Worm (Caenorhabditis elegans) whole organism, mixed stage, embryonic: ENCODE results near the gene atf-2.

Source experiments
- M03D4.4 ChIP-seq: sonication (generic microtip); optimal IDR thresholded peaks from 2 replicates; lab custom pipeline; 2017; ENCODE audit warnings: mild to moderate bottlenecking, missing genetic modification characterization, missing compliant biosample characterization
- bed-3 ChIP-seq: fragments of 200-800 bp; sonication (Bioruptor generic); optimal IDR thresholded peaks from 3 replicates; lab custom pipeline; 2018; ENCODE audit warnings: mild to moderate bottlenecking, missing genetic modification characterization, moderate library complexity, missing compliant biosample characterization
- blmp-1 ChIP-seq: fragments of 150-350 bp; optimal IDR thresholded peaks from 2 replicates; lab custom pipeline; 2014; ENCODE audit warnings: missing biosample characterization, missing genetic modification characterization
- ceh-39 ChIP-seq: fragments of 150-350 bp; optimal IDR thresholded peaks from 2 replicates; lab custom pipeline; 2014; ENCODE audit warnings: missing biosample characterization, missing genetic modification characterization
- ceh-43 ChIP-seq: fragments of 200-800 bp; sonication (Bioruptor generic); optimal IDR thresholded peaks from 2 replicates; lab custom pipeline; 2018; ENCODE audit warnings: mild to moderate bottlenecking, missing genetic modification characterization, moderate library complexity, missing compliant biosample characterization
- ceh-83 ChIP-seq: fragments of 200-800 bp; sonication (Bioruptor generic); optimal IDR thresholded peaks from 2 replicates; lab custom pipeline; 2018; ENCODE audit warnings: mild to moderate bottlenecking, missing genetic modification characterization, missing compliant biosample characterization
- ces-1 ChIP-seq: fragments of 150-350 bp; optimal IDR thresholded peaks from 2 replicates; lab custom pipeline; 2014; ENCODE audit warnings: missing biosample characterization, missing genetic modification reagents, missing genetic modification characterization
- cnd-1 ChIP-seq: fragments of 200-800 bp; sonication (Bioruptor generic); optimal IDR thresholded peaks from 2 replicates; lab custom pipeline; 2018; ENCODE audit warnings: mild to moderate bottlenecking, missing genetic modification characterization, missing compliant biosample characterization
- drap-1 ChIP-seq: fragments of 200-800 bp; sonication (Bioruptor generic); optimal IDR thresholded peaks from 3 replicates; lab custom pipeline; 2018; ENCODE audit warnings: mild to moderate bottlenecking, missing genetic modification characterization, missing compliant biosample characterization
- elt-1 ChIP-seq: sonication (generic microtip); optimal IDR thresholded peaks from 2 replicates; lab custom pipeline; 2017; ENCODE audit warnings: missing genetic modification characterization, mild to moderate bottlenecking, missing compliant biosample characterization, antibody characterized with exemption, moderate library complexity, borderline replicate concordance; ENCODE audit not compliant: insufficient read depth
- elt-3 ChIP-seq: fragments of 150-350 bp; optimal IDR thresholded peaks from 2 replicates; lab custom pipeline; 2014; ENCODE audit warnings: missing biosample characterization, missing genetic modification characterization
- flh-1 ChIP-seq: fragments of 200-800 bp; sonication (Bioruptor generic); optimal IDR thresholded peaks from 2 replicates; lab custom pipeline; 2018; ENCODE audit warnings: mild to moderate bottlenecking, missing genetic modification characterization, moderate library complexity, missing compliant biosample characterization
- ham-2 ChIP-seq: fragments of 200-800 bp; sonication (Bioruptor generic); optimal IDR thresholded peaks from 2 replicates; lab custom pipeline; 2018; ENCODE audit warnings: mild to moderate bottlenecking, missing genetic modification characterization, missing compliant biosample characterization
- hlh-1 ChIP-seq: fragments of 150-350 bp; optimal IDR thresholded peaks from 2 replicates; lab custom pipeline; 2014; ENCODE audit warnings: missing biosample characterization, missing genetic modification reagents, missing genetic modification characterization
- lin-13 ChIP-seq: fragments of 150-350 bp; optimal IDR thresholded peaks from 2 replicates; lab custom pipeline; 2014; ENCODE audit warnings: missing biosample characterization, missing genetic modification characterization
- lin-32 ChIP-seq: fragments of 200-800 bp; sonication (Bioruptor generic); optimal IDR thresholded peaks from 2 replicates; lab custom pipeline; 2018; ENCODE audit warnings: mild to moderate bottlenecking, missing genetic modification characterization, missing compliant biosample characterization
- lsy-2 ChIP-seq: fragments of 150-350 bp; optimal IDR thresholded peaks from 2 replicates; lab custom pipeline; 2014; ENCODE audit warnings: missing biosample characterization, missing genetic modification characterization
- mab-5 ChIP-seq: fragments of 150-350 bp; optimal IDR thresholded peaks from 2 replicates; lab custom pipeline; 2014; ENCODE audit warnings: missing biosample characterization, missing genetic modification characterization
- mep-1 ChIP-seq: fragments of 150-350 bp; optimal IDR thresholded peaks from 2 replicates; lab custom pipeline; 2017; ENCODE audit warnings: missing biosample characterization, missing genetic modification reagents, missing genetic modification characterization, inconsistent platforms
- mls-2 ChIP-seq: sonication (generic microtip); optimal IDR thresholded peaks from 2 replicates; lab custom pipeline; 2016; ENCODE audit warnings: mild to moderate bottlenecking, missing genetic modification characterization, moderate library complexity, missing compliant biosample characterization
- nhr-12 ChIP-seq: fragments of 150-350 bp; optimal IDR thresholded peaks from 2 replicates; lab custom pipeline; 2014; ENCODE audit warnings: missing biosample characterization, missing genetic modification characterization
- nhr-2 ChIP-seq: fragments of 150-350 bp; optimal IDR thresholded peaks from 2 replicates; lab custom pipeline; 2014; ENCODE audit warnings: missing biosample characterization, missing genetic modification characterization
- nhr-237 ChIP-seq: fragments of 150-350 bp; optimal IDR thresholded peaks from 2 replicates; lab custom pipeline; 2014; ENCODE audit warnings: missing biosample characterization, missing genetic modification characterization
- nhr-28 ChIP-seq: fragments of 150-350 bp; optimal IDR thresholded peaks from 2 replicates; lab custom pipeline; 2014; ENCODE audit warnings: missing biosample characterization, missing genetic modification characterization
- nhr-76 ChIP-seq: sonication (generic microtip); optimal IDR thresholded peaks from 2 replicates; lab custom pipeline; 2017; ENCODE audit warnings: missing biosample characterization, missing genetic modification characterization
- pha-4 ChIP-seq: fragments of 150-350 bp; optimal IDR thresholded peaks from 2 replicates; lab custom pipeline; 2018; ENCODE audit warnings: missing biosample characterization, missing genetic modification reagents, missing genetic modification characterization
- sem-2 ChIP-seq: fragments of 200-800 bp; sonication (Bioruptor generic); optimal IDR thresholded peaks from 2 replicates; lab custom pipeline; 2018; ENCODE audit warnings: mild to moderate bottlenecking, missing genetic modification characterization, missing compliant biosample characterization
- snpc-4 ChIP-seq: fragments of 150-350 bp; optimal IDR thresholded peaks from 2 replicates; lab custom pipeline; 2014; ENCODE audit warnings: missing biosample characterization, missing genetic modification characterization
- sptf-1 ChIP-seq: sonication (generic microtip); optimal IDR thresholded peaks from 2 replicates; lab custom pipeline; 2017; ENCODE audit warnings: mild to moderate bottlenecking, missing genetic modification characterization, moderate library complexity, missing compliant biosample characterization
- tbx-8 ChIP-seq: fragments of 200-800 bp; sonication (Bioruptor generic); optimal IDR thresholded peaks from 2 replicates; lab custom pipeline; 2018; ENCODE audit warnings: mild to moderate bottlenecking, missing genetic modification characterization, moderate library complexity, missing compliant biosample characterization
- unc-120 ChIP-seq: sonication (generic microtip); optimal IDR thresholded peaks from 2 replicates; lab custom pipeline; 2017; ENCODE audit warnings: missing genetic modification characterization, missing compliant biosample characterization; ENCODE audit not compliant: poor library complexity, severe bottlenecking
- unc-39 ChIP-seq: fragments of 150-350 bp; optimal IDR thresholded peaks from 2 replicates; lab custom pipeline; 2014; ENCODE audit warnings: missing biosample characterization, missing genetic modification characterization
- unc-62 ChIP-seq: fragments of 150-350 bp; optimal IDR thresholded peaks from 2 replicates; lab custom pipeline; 2014; ENCODE audit warnings: missing biosample characterization, missing genetic modification reagents, missing genetic modification characterization
- zip-8 ChIP-seq: fragments of 150-350 bp; optimal IDR thresholded peaks from 2 replicates; lab custom pipeline; 2014; ENCODE audit warnings: missing biosample characterization, missing genetic modification characterization
- ztf-11 ChIP-seq: fragments of 150-350 bp; optimal IDR thresholded peaks from 2 replicates; lab custom pipeline; 2014; ENCODE audit warnings: missing biosample characterization, missing genetic modification characterization

The atf-2 gene

DNA sequence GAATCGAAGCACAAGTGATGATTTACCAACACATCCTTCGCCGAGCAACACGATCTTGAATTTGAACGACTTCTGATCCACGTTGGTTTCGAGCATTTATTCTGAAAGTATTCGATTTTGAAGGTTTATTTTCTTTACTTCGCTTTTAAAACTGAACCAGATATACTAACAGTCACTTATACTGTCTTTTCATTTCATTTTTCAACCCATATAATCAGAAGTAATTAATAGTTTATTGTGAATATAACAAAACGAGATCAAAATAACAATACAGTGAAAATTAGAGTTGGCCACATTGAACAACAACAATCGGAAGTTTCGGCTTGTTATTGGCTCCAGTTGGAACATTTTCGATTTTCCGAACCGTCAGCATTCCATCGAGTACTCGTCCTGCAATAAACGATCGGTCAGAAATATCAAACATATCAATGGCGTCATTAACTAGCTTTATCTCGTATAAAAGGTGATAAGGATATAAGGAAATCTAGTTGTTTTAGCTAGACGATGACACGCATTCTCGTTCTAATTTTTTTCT, 36.8 kb upstream of the atf-2 start, which contains the start of the genes rab-21 and T01B7.13:
Gene rab-21 (minus strand): TSS at position 101 of the 535 bp plus-strand sequence.
Gene T01B7.13 (plus strand): TSS at position 485 of the 535 bp plus-strand sequence.
- TF ChIP-seq nhr-76 (tag; lab: Kevin White, UChicago) (no peak), nhr-28 (no peak), ceh-43 (GFP tag; lab: Kevin White, UChicago) (no peak), flh-1 (no peak), elt-3 (tag; lab: Kevin White, UChicago) (no peak), cnd-1 (tag; lab: Kevin White, UChicago) (no peak), ceh-83 (GFP tag; lab: Kevin White, UChicago) (no peak), hlh-1 (tag; lab: Kevin White, UChicago) (no peak), unc-120 (no peak), sptf-1 (tag; lab: Kevin White, UChicago) (no peak), nhr-12 (no peak)

DNA sequence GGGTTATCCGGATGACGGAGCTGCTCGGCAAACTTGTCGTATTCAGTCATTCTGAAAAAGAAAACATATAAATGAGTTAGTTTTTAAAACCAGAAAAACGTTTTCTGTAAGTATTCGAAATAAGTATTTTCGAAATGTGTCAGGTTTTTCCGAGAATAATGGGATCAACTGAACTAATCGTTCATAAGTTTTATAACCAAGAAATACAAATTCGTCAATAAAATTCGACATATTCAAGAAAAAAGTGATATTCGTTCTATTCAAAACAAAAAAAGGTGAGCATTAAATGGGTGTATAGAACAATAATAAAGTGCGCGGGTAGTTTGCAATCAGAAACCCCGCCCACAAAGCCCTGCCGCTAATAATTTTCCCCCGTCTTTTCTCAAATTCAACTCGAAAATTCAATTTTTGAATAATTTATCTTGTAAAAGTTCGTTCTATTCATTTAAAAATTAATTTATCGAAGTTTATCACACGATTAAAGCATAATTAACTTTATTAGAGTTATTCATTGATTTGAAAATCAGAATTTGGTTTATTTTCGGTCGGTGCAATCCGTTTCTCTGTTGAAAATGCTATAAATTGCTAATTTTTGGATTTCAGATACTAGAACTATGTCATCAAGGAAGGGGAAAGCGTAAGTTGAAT, 35.4 kb upstream of the atf-2 start, which contains the start of the genes cyn-11 and T01B7.5:
Gene cyn-11 (minus strand): TSS at position 51 of the 648 bp plus-strand sequence.
Gene T01B7.5 (plus strand): TSS at position 598 of the 648 bp plus-strand sequence.
- TF ChIP-seq unc-62 (no peak), mab-5 (tag; lab: Kevin White, UChicago) (no peak), ces-1 (GFP tag; lab: Kevin White, UChicago) (peak; percentile 62), lin-32 (GFP tag; lab: Kevin White, UChicago) (no peak), nhr-76 (tag; lab: Kevin White, UChicago) (no peak), flh-1 (no peak), mep-1 (peak; percentile 81), lin-13 (no peak), zip-8 (no peak), elt-3 (tag; lab: Kevin White, UChicago) (no peak), unc-39 (no peak), sem-2 (GFP tag; lab: Kevin White, UChicago) (no peak), nhr-12 (no peak), nhr-2 (tag; lab: Kevin White, UChicago) (no peak), pha-4 (no peak), lsy-2 (tag; lab: Kevin White, UChicago) (peak; percentile 49), ceh-39 (tag; lab: Kevin White, UChicago) (no peak), M03D4.4 (tag; lab: Kevin White, UChicago) (peak; percentile 43), drap-1 (GFP tag; lab: Kevin White, UChicago) (no peak), ceh-83 (GFP tag; lab: Kevin White, UChicago) (no peak), nhr-237 (tag; lab: Kevin White, UChicago) (no peak), nhr-28 (no peak), blmp-1 (tag; lab: Kevin White, UChicago) (no peak), snpc-4 (tag; lab: Kevin White, UChicago) (no peak), unc-120 (peak; percentile 34), mls-2 (tag; lab: Kevin White, UChicago) (no peak), ceh-43 (GFP tag; lab: Kevin White, UChicago) (peak; percentile 48), ham-2 (GFP tag; lab: Kevin White, UChicago) (peak; percentile 34), tbx-8 (no peak), cnd-1 (tag; lab: Kevin White, UChicago) (peak; percentile 31), ztf-11 (tag; lab: Kevin White, UChicago) (no peak), elt-1 (peak; percentile 47), sptf-1 (tag; lab: Kevin White, UChicago) (no peak), hlh-1 (tag; lab: Kevin White, UChicago) (peak; percentile 17), bed-3 (GFP tag; lab: Kevin White, UChicago) (no peak)

DNA sequence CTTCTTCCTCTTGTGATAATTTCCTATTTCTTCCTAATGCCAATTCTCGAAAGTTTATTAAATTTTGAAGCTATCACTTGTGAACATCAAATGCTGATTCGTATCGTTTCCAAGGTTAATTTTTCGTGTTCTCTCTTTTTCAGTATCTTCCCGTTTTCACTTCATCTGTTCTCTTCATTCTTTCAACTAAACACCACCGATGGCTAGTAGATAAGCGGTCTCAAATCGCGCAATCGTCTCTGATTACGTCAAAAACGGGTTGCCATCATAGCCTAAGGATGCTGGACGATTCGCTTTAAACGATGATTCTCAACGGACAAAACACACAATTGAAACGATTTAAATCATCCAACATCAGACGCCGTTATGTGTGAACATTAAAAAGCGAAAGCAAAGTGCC, 34.2 kb upstream of the atf-2 start:
- TF ChIP-seq elt-1 (peak; percentile 64), mls-2 (tag; lab: Kevin White, UChicago) (no peak)
